Fruit fly (Drosophila melanogaster) whole organism, embryonic: ENCODE data around the gene CG12811.

Experiments
- Abd-B ChIP-seq: fragments of 200-800 bp; sonication (Bioruptor generic); optimal IDR thresholded peaks from 2 replicates; lab custom pipeline; 2018; ENCODE audit warnings: missing biosample characterization, mild to moderate bottlenecking, missing genetic modification characterization, moderate library complexity
- CG10431 ChIP-seq: fragments of 200-800 bp; sonication (Bioruptor generic); optimal IDR thresholded peaks from 3 replicates; lab custom pipeline; 2018; ENCODE audit warnings: missing biosample characterization, mild to moderate bottlenecking, missing genetic modification characterization
- CG11456 ChIP-seq: fragments of 200-800 bp; sonication (Bioruptor generic); IDR thresholded peaks from 3 replicates; pipeline ENCODE4 v1.3.6; 2022; ENCODE audit warnings: missing biosample characterization, missing genetic modification characterization
- CG15601 ChIP-seq: fragments of 200-800 bp; sonication (Bioruptor generic); optimal IDR thresholded peaks from 3 replicates; lab custom pipeline; 2019; ENCODE audit warnings: missing biosample characterization, mild to moderate bottlenecking, missing genetic modification characterization, moderate library complexity
- CG16813 ChIP-seq: fragments of 200-800 bp; sonication (Bioruptor generic); IDR thresholded peaks from 3 replicates; pipeline ENCODE4 v1.3.6; 2022; ENCODE audit warnings: missing biosample characterization, missing genetic modification characterization; ENCODE audit not compliant: partially characterized antibody
- CG18764 ChIP-seq: fragments of 200-800 bp; sonication (Bioruptor generic); optimal IDR thresholded peaks from 3 replicates; lab custom pipeline; 2016; ENCODE audit warnings: missing biosample characterization, missing genetic modification characterization
- CG30403 ChIP-seq: fragments of 200-800 bp; sonication (Bioruptor generic); optimal IDR thresholded peaks from 3 replicates; lab custom pipeline; 2016; ENCODE audit warnings: missing biosample characterization, missing genetic modification characterization
- CG4854 ChIP-seq: fragments of 200-800 bp; sonication (Bioruptor generic); optimal IDR thresholded peaks from 2 replicates; lab custom pipeline; 2016; ENCODE audit warnings: missing biosample characterization, missing genetic modification characterization, inconsistent platforms
- CG5245 ChIP-seq: fragments of 200-800 bp; sonication (Bioruptor generic); optimal IDR thresholded peaks from 3 replicates; lab custom pipeline; 2016; ENCODE audit warnings: missing biosample characterization, missing genetic modification characterization
- CG6254 ChIP-seq: fragments of 200-800 bp; sonication (Bioruptor generic); optimal IDR thresholded peaks from 3 replicates; lab custom pipeline; 2017; ENCODE audit warnings: mild to moderate bottlenecking, missing biosample characterization, missing genetic modification reagents, missing genetic modification characterization
- CG6813 ChIP-seq: fragments of 200-800 bp; sonication (Bioruptor generic); optimal IDR thresholded peaks from 2 replicates; lab custom pipeline; 2017; ENCODE audit warnings: missing biosample characterization, missing genetic modification characterization, mild to moderate bottlenecking, moderate library complexity, missing genetic modification reagents
- CG7928 ChIP-seq: fragments of 200-800 bp; sonication (Bioruptor generic); optimal IDR thresholded peaks from 2 replicates; lab custom pipeline; 2017; ENCODE audit warnings: missing biosample characterization, mild to moderate bottlenecking, missing genetic modification characterization
- CG8089 ChIP-seq: fragments of 200-800 bp; sonication (Bioruptor generic); optimal IDR thresholded peaks from 3 replicates; lab custom pipeline; 2016; ENCODE audit warnings: missing biosample characterization, missing genetic modification characterization
- Elba2 ChIP-seq: fragments of 200-800 bp; sonication (Bioruptor generic); optimal IDR thresholded peaks from 3 replicates; lab custom pipeline; 2016; ENCODE audit warnings: missing biosample characterization, missing genetic modification characterization
- Gsc ChIP-seq: fragments of 200-800 bp; sonication (Bioruptor generic); IDR thresholded peaks from 2 replicates; pipeline ENCODE4 v1.3.6; 2022; ENCODE audit warnings: missing biosample characterization, missing genetic modification characterization
- HHEX ChIP-seq: fragments of 200-800 bp; sonication (Bioruptor generic); optimal IDR thresholded peaks from 3 replicates; lab custom pipeline; 2017; ENCODE audit warnings: missing biosample characterization, mild to moderate bottlenecking, missing genetic modification characterization, missing genetic modification reagents
- HLH4C ChIP-seq: fragments of 200-800 bp; sonication (Bioruptor generic); IDR thresholded peaks from 3 replicates; pipeline ENCODE4 v1.3.6; 2022; ENCODE audit warnings: missing biosample characterization, missing genetic modification characterization; ENCODE audit not compliant: partially characterized antibody
- Kr ChIP-seq: fragments of 200-800 bp; sonication (Bioruptor generic); optimal IDR thresholded peaks from 2 replicates; lab custom pipeline; 2017; ENCODE audit warnings: missing biosample characterization, mild to moderate bottlenecking, missing genetic modification characterization
- Lhr ChIP-seq: fragments of 200-800 bp; sonication (Bioruptor generic); optimal IDR thresholded peaks from 3 replicates; lab custom pipeline; 2017; ENCODE audit warnings: mild to moderate bottlenecking, missing biosample characterization, missing genetic modification reagents, missing genetic modification characterization
- Oaz ChIP-seq: fragments of 200-800 bp; sonication (Bioruptor generic); IDR thresholded peaks from 2 replicates; pipeline ENCODE4 v1.3.6; 2022; ENCODE audit warnings: missing biosample characterization, missing genetic modification characterization
- PHDP ChIP-seq: fragments of 200-800 bp; sonication (Bioruptor generic); optimal IDR thresholded peaks from 3 replicates; lab custom pipeline; 2018; ENCODE audit warnings: missing biosample characterization, mild to moderate bottlenecking, missing genetic modification characterization, moderate library complexity
- Ptx1 ChIP-seq: fragments of 200-800 bp; sonication (Bioruptor generic); IDR thresholded peaks from 2 replicates; pipeline ENCODE4 v1.3.6; 2022; ENCODE audit warnings: missing biosample characterization, missing genetic modification characterization
- Six4 ChIP-seq: fragments of 200-800 bp; sonication (Bioruptor generic); optimal IDR thresholded peaks from 2 replicates; lab custom pipeline; 2016; ENCODE audit warnings: missing biosample characterization, missing genetic modification characterization
- Ssrp ChIP-seq: fragments of 200-800 bp; sonication (Bioruptor generic); optimal IDR thresholded peaks from 2 replicates; lab custom pipeline; 2018; ENCODE audit warnings: missing biosample characterization, mild to moderate bottlenecking, missing genetic modification characterization, moderate library complexity
- al ChIP-seq: fragments of 200-800 bp; sonication (Bioruptor generic); IDR thresholded peaks from 2 replicates; pipeline ENCODE4 v1.3.6; 2022; ENCODE audit warnings: missing biosample characterization, missing genetic modification characterization
- crol ChIP-seq: fragments of 200-800 bp; sonication (Bioruptor generic); IDR thresholded peaks from 2 replicates; pipeline ENCODE4 v1.3.6; 2022; ENCODE audit warnings: missing biosample characterization, missing genetic modification characterization
- en ChIP-seq: fragments of 200-800 bp; sonication (Bioruptor generic); optimal IDR thresholded peaks from 2 replicates; lab custom pipeline; 2016; ENCODE audit warnings: missing biosample characterization, missing genetic modification characterization
- eyg ChIP-seq: fragments of 200-800 bp; sonication (Bioruptor generic); optimal IDR thresholded peaks from 3 replicates; lab custom pipeline; 2016; ENCODE audit warnings: missing biosample characterization, missing genetic modification characterization
- fu2 ChIP-seq: fragments of 200-800 bp; sonication (Bioruptor generic); optimal IDR thresholded peaks from 2 replicates; lab custom pipeline; 2016; ENCODE audit warnings: missing biosample characterization, missing genetic modification characterization
- h ChIP-seq: fragments of >200 bp; optimal IDR thresholded peaks from 2 replicates; lab custom pipeline; 2017
- hbn ChIP-seq: fragments of 200-800 bp; sonication (Bioruptor generic); IDR thresholded peaks from 2 replicates; pipeline ENCODE4 v1.3.6; 2022; ENCODE audit warnings: missing biosample characterization, missing genetic modification characterization; ENCODE audit not compliant: partially characterized antibody
- hkb ChIP-seq, 2 experiments: fragments of 200-800 bp in 1 of 2; fragments of >200 bp in 1 of 2; sonication (Bioruptor generic) in 1 of 2; IDR thresholded peaks in 1 of 2; optimal IDR thresholded peaks in 1 of 2; 2 replicates each; pipeline versions ENCODE4 v1.3.6 to Lab custom; 2017 to 2022; ENCODE audit warnings: missing biosample characterization in 1 of 2, missing genetic modification characterization in 1 of 2
- kni ChIP-seq: fragments of 200-800 bp; sonication (Bioruptor generic); optimal IDR thresholded peaks from 3 replicates; lab custom pipeline; 2017; ENCODE audit warnings: mild to moderate bottlenecking, missing biosample characterization, missing genetic modification reagents, missing genetic modification characterization
- lilli ChIP-seq: fragments of 200-800 bp; sonication (Bioruptor generic); optimal IDR thresholded peaks from 3 replicates; lab custom pipeline; 2016; ENCODE audit warnings: missing biosample characterization, missing genetic modification characterization
- lmd ChIP-seq: fragments of 200-800 bp; sonication (Bioruptor generic); IDR thresholded peaks from 2 replicates; pipeline ENCODE4 v1.3.6; 2022; ENCODE audit warnings: missing biosample characterization, missing genetic modification characterization
- mam ChIP-seq: fragments of 200-800 bp; sonication (Bioruptor generic); optimal IDR thresholded peaks from 3 replicates; lab custom pipeline; 2016; ENCODE audit warnings: missing biosample characterization, missing genetic modification characterization
- otp ChIP-seq: fragments of 200-800 bp; sonication (Bioruptor generic); IDR thresholded peaks from 3 replicates; pipeline ENCODE4, ENCODE4 v1.3.6; 2022; ENCODE audit warnings: missing biosample characterization, missing genetic modification characterization
- psq ChIP-seq: fragments of 200-800 bp; sonication (Bioruptor generic); optimal IDR thresholded peaks from 2 replicates; lab custom pipeline; 2017; ENCODE audit warnings: missing biosample characterization, missing genetic modification characterization
- pum ChIP-seq: fragments of 200-800 bp; sonication (Bioruptor generic); optimal IDR thresholded peaks from 2 replicates; lab custom pipeline; 2016; ENCODE audit warnings: missing biosample characterization, missing genetic modification characterization
- shn ChIP-seq: fragments of 200-800 bp; sonication (Bioruptor generic); optimal IDR thresholded peaks from 3 replicates; lab custom pipeline; 2016; ENCODE audit warnings: missing biosample characterization, missing genetic modification characterization
- slou ChIP-seq: fragments of 200-800 bp; sonication (Bioruptor generic); optimal IDR thresholded peaks from 3 replicates; lab custom pipeline; 2016; ENCODE audit warnings: missing biosample characterization, missing genetic modification characterization
- sna ChIP-seq: fragments of 200-800 bp; sonication (Bioruptor generic); IDR thresholded peaks from 2 replicates; pipeline ENCODE4 v1.3.6; 2022; ENCODE audit warnings: missing biosample characterization, missing genetic modification characterization; ENCODE audit not compliant: partially characterized antibody
- tgo ChIP-seq: fragments of 200-800 bp; sonication (Bioruptor generic); IDR thresholded peaks from 3 replicates; pipeline ENCODE4 v1.3.6; 2022; ENCODE audit warnings: missing biosample characterization, missing genetic modification characterization
- tin ChIP-seq: fragments of 200-800 bp; sonication (Bioruptor generic); optimal IDR thresholded peaks from 3 replicates; lab custom pipeline; 2016; ENCODE audit warnings: missing biosample characterization, missing genetic modification characterization
- tll ChIP-seq, 2 experiments: fragments of 200-800 bp in 1 of 2; fragments of >200 bp in 1 of 2; sonication (Bioruptor generic) in 1 of 2; optimal IDR thresholded peaks; 2 replicates each; lab custom pipeline; 2017 to 2019; ENCODE audit warnings: missing biosample characterization in 2 of 2, missing genetic modification characterization in 2 of 2, mild to moderate bottlenecking in 1 of 2, moderate library complexity in 1 of 2
- ttk ChIP-seq: fragments of 200-800 bp; sonication (Bioruptor generic); IDR thresholded peaks from 2 replicates; pipeline ENCODE4 v2.1.2; 2022; ENCODE audit warnings: missing biosample characterization, missing genetic modification characterization
- usp ChIP-seq: fragments of >200 bp; optimal IDR thresholded peaks from 2 replicates; lab custom pipeline; 2017; ENCODE audit warnings: missing biosample characterization, missing genetic modification characterization
- vfl ChIP-seq: fragments of 200-800 bp; sonication (Bioruptor generic); optimal IDR thresholded peaks from 2 replicates; lab custom pipeline; 2016; ENCODE audit warnings: missing biosample characterization, missing genetic modification characterization
- zf30C ChIP-seq: fragments of 200-800 bp; sonication (Bioruptor generic); optimal IDR thresholded peaks from 3 replicates; lab custom pipeline; 2018; ENCODE audit warnings: missing biosample characterization, mild to moderate bottlenecking, missing genetic modification characterization

The CG12811 gene

DNA sequence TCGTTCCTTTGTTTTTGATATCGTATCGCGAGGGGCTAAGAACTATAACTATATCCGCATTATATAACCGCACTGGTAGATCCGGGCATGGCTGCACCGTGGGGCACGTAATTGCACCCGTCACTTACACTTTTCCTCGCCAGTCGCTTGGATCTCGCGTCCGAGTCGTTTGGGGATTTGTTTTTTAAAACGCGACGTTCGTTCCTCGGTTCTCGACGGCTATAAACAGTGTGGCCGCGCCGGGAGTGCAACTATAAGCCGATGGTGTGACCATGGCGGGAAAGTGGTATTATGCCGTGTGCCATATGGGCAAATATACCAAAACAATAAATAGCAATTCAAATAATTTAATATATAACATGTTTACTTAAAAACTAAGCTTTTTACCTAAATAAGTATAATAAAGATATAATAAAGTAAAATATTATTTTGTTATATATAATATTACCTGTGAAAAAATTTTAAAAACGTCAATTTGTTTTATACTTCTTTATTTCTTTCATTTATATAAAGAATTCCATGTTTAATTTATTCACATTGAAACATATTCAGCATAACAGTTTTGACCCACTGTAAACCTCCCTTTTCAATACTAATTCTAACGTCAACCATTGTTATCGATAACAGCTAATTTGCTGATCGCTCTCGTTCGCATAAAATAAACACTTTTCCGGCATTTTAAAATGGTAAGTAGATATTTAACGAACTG is 5.8 kb downstream of the CG12811 start, which contains the start of the genes Mical and CG3909 (continued):
- TF ChIP-seq CG18764 (GFP tag; lab: Kevin White, UChicago) (peak; percentile 79), CG6813 (peak; percentile 40), Abd-B (peak; percentile 81), sna (peak; percentile 42; the same call in 1 of the 2 replicates), hkb (optimal IDR thresholded peaks at IDR 0.05; lab: Kevin White, UChicago) (no peak), hkb (GFP tag; IDR thresholded peaks at IDR 0.05; lab: Robert Waterston, UW) (peak; percentile 82), tgo (GFP tag; lab: Robert Waterston, UW) (peak; percentile 95), psq (GFP tag; lab: Kevin White, UChicago) (peak; percentile 69), shn (no peak), tin (peak; percentile 75), crol (GFP tag; lab: Robert Waterston, UW) (no peak), PHDP (peak; percentile 85), Six4 (peak; percentile 84), Kr (no peak), CG6254 (GFP tag; lab: Kevin White, UChicago) (peak; percentile 54), lmd (GFP tag; lab: Robert Waterston, UW) (peak; percentile 86), CG15601 (tag; lab: Kevin White, UChicago) (peak; percentile 85), HHEX (GFP tag; lab: Kevin White, UChicago) (peak; percentile 63), CG5245 (GFP tag; lab: Kevin White, UChicago) (peak; percentile 44), eyg (GFP tag; lab: Kevin White, UChicago) (peak; percentile 29), Elba2 (GFP tag; lab: Kevin White, UChicago) (no peak), CG7928 (no peak), h (lab: Kevin White, UChicago) (no peak), Gsc (GFP tag; lab: Robert Waterston, UW) (no peak), otp (GFP tag; lab: Robert Waterston, UW) (peak; percentile 87), CG8089 (GFP tag; lab: Kevin White, UChicago) (no peak), fu2 (GFP tag; lab: Kevin White, UChicago) (no peak), Ptx1 (GFP tag; lab: Robert Waterston, UW) (peak; percentile 93), hbn (GFP tag; lab: Robert Waterston, UW) (peak; percentile 21; the same call in 1 of the 2 replicates), en (GFP tag; lab: Kevin White, UChicago) (peak; percentile 23), Oaz (GFP tag; lab: Robert Waterston, UW) (peak; percentile 76), mam (GFP tag; lab: Kevin White, UChicago) (peak; percentile 65), Ssrp (tag; lab: Kevin White, UChicago) (peak; percentile 83), HLH4C (GFP tag; lab: Robert Waterston, UW) (peak; percentile 64), kni (GFP tag; lab: Kevin White, UChicago) (no peak), Lhr (peak; percentile 41), CG30403 (GFP tag; lab: Kevin White, UChicago) (peak; percentile 85), pum (GFP tag; lab: Kevin White, UChicago) (no peak), CG4854 (GFP tag; lab: Kevin White, UChicago) (peak; percentile 7), vfl (peak; percentile 28), CG10431 (GFP tag; lab: Kevin White, UChicago) (no peak), tll (GFP tag; optimal IDR thresholded peaks at IDR 0.05; lab: Kevin White, UChicago) (peak in 1 of 2 experiments; percentile 12), CG16813 (GFP tag; lab: Robert Waterston, UW) (0 out of 3 replicates have a peak, but pooled peaks have one; percentile 44), al (GFP tag; lab: Robert Waterston, UW) (peak; percentile 89), slou (peak; percentile 58), ttk (peak; percentile 86), usp (GFP tag; lab: Kevin White, UChicago) (no peak), lilli (GFP tag; lab: Kevin White, UChicago) (peak; percentile 66), CG11456 (GFP tag; lab: Robert Waterston, UW) (peak; percentile 91), zf30C (GFP tag; lab: Kevin White, UChicago) (no peak)
